Worm (Caenorhabditis elegans): ENCODE results near the gene lmd-4.
"Not testable (repeated sequence)": the region's sequence is repeated elsewhere in the genome, so short reads cannot be mapped to it uniquely, and the experiment has no call there.

ce11 chrV:7345494-7345893, 24.7 kb upstream of the lmd-4 start, which contains the start of gene nhr-147:
- TF ChIP-seq hsf-1 (GFP tag; IDR thresholded peaks at IDR 0.05); let-607 (tag; optimal IDR thresholded peaks at IDR 0.05); egl-44 (GFP tag; IDR thresholded peaks at IDR 0.05): not testable (repeated sequence)

All from whole organism, young adult.